Worm (Caenorhabditis elegans): ENCODE results near the gene clec-247.

DNA sequence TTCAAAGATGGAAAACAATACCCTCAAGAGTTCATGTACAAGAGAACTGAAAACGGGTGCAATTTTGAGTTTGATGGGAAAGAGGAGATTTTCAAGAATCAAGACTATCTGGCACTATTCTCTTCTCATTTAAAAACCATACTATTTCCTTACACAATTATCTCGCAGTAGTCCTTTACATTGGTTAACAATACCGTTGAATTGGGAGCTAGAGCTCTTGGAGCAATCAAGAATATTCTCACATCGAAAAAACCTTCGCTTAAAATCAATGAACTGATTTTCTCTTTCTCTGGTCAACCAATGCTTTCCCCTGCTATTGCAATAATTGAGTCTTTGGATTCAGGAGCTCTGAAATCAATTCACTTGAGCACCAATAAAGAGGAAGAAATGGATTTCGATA is 29.2 kb upstream of the clec-247 start, which contains the start of gene R10E8.2:
- TF ChIP-seq nhr-77 (tag; optimal IDR thresholded peaks at IDR 0.05) (no peak), nhr-129 (tag; optimal IDR thresholded peaks at IDR 0.05) (no peak), egl-27 (tag; optimal IDR thresholded peaks at IDR 0.05) (no peak), blmp-1 (tag; optimal IDR thresholded peaks at IDR 0.05; ENCODE audit: insufficient read depth) (no peak), lin-13 (GFP tag; optimal IDR thresholded peaks at IDR 0.05) (no peak), F13H6.1 (tag; optimal IDR thresholded peaks at IDR 0.05) (no peak), ZK546.5 (tag; optimal IDR thresholded peaks at IDR 0.05) (no peak), unc-39 (tag; optimal IDR thresholded peaks at IDR 0.05) (no peak), nhr-10 (tag; optimal IDR thresholded peaks at IDR 0.05) (no peak), ztf-11 (tag; optimal IDR thresholded peaks at IDR 0.05) (no peak), unc-55 (GFP tag; optimal IDR thresholded peaks at IDR 0.05) (no peak)
